Worm (Caenorhabditis elegans) whole organism, L3 larva: ENCODE data around the gene B0310.1.

ENCODE experiments used
- R02D3.7 ChIP-seq: fragments of 150-350 bp; optimal IDR thresholded peaks from 2 replicates; lab custom pipeline; 2014; ENCODE audit warnings: missing biosample characterization, missing genetic modification characterization
- aly-2 ChIP-seq: fragments of 150-350 bp; optimal IDR thresholded peaks from 2 replicates; lab custom pipeline; 2014; ENCODE audit warnings: missing biosample characterization, missing genetic modification characterization
- ceh-16 ChIP-seq: sonication (generic microtip); optimal IDR thresholded peaks from 2 replicates; lab custom pipeline; 2017; ENCODE audit warnings: missing biosample characterization, missing genetic modification characterization
- ceh-28 ChIP-seq: fragments of 150-350 bp; optimal IDR thresholded peaks from 2 replicates; lab custom pipeline; 2014; ENCODE audit warnings: missing biosample characterization, missing genetic modification reagents, missing genetic modification characterization
- ceh-82 ChIP-seq: fragments of 150-350 bp; optimal IDR thresholded peaks from 2 replicates; lab custom pipeline; 2014; ENCODE audit warnings: missing biosample characterization, missing genetic modification characterization
- ceh-9 ChIP-seq: sonication (generic microtip); optimal IDR thresholded peaks from 2 replicates; lab custom pipeline; 2018; ENCODE audit warnings: missing biosample characterization, missing genetic modification characterization
- daf-12 ChIP-seq: fragments of 150-350 bp; optimal IDR thresholded peaks from 2 replicates; lab custom pipeline; 2014; ENCODE audit warnings: missing biosample characterization, missing genetic modification reagents, missing genetic modification characterization
- egl-27 ChIP-seq: sonication (generic microtip); optimal IDR thresholded peaks from 4 replicates; lab custom pipeline; 2017; ENCODE audit warnings: missing biosample characterization, missing genetic modification reagents, missing genetic modification characterization
- egl-5 ChIP-seq: fragments of 150-350 bp; optimal IDR thresholded peaks from 2 replicates; lab custom pipeline; 2017; ENCODE audit warnings: missing biosample characterization, missing genetic modification reagents, missing genetic modification characterization, inconsistent platforms
- elt-1 ChIP-seq: fragments of 150-350 bp; optimal IDR thresholded peaks from 2 replicates; lab custom pipeline; 2014; ENCODE audit warnings: missing biosample characterization, missing genetic modification characterization
- elt-2 ChIP-seq: sonication (generic microtip); optimal IDR thresholded peaks from 2 replicates; lab custom pipeline; 2016; ENCODE audit warnings: missing genetic modification reagents, mild to moderate bottlenecking, missing genetic modification characterization, missing compliant biosample characterization
- elt-3 ChIP-seq, 3 experiments: fragments of 150-350 bp in 1 of 3; sonication (generic microtip) in 2 of 3; optimal IDR thresholded peaks; 2 replicates in 2 of 3; 4 replicates in 1 of 3; lab custom pipeline; 2014 to 2017; ENCODE audit warnings: missing biosample characterization in 3 of 3, missing genetic modification characterization in 3 of 3
- eor-1 ChIP-seq, 2 experiments: fragments of 150-350 bp; optimal IDR thresholded peaks; 2 replicates each; lab custom pipeline; 2014 to 2018; ENCODE audit warnings: missing biosample characterization in 2 of 2, missing genetic modification characterization in 2 of 2
- fos-1 ChIP-seq: fragments of 150-350 bp; optimal IDR thresholded peaks from 2 replicates; lab custom pipeline; 2014; ENCODE audit warnings: missing biosample characterization, missing genetic modification characterization
- hmg-11 ChIP-seq: sonication (generic microtip); optimal IDR thresholded peaks from 2 replicates; lab custom pipeline; 2016; ENCODE audit warnings: missing genetic modification characterization, missing compliant biosample characterization
- jun-1 ChIP-seq: fragments of 150-350 bp; optimal IDR thresholded peaks from 2 replicates; lab custom pipeline; 2014; ENCODE audit warnings: missing biosample characterization, missing genetic modification reagents, missing genetic modification characterization
- lin-15B ChIP-seq: fragments of 150-350 bp; optimal IDR thresholded peaks from 2 replicates; lab custom pipeline; 2014; ENCODE audit warnings: missing biosample characterization, missing genetic modification characterization
- lin-39 ChIP-seq: fragments of 150-350 bp; optimal IDR thresholded peaks from 2 replicates; lab custom pipeline; 2018; ENCODE audit warnings: missing biosample characterization, missing genetic modification reagents, missing genetic modification characterization
- lsy-12 ChIP-seq: sonication (generic microtip); optimal IDR thresholded peaks from 2 replicates; lab custom pipeline; 2016; ENCODE audit warnings: mild to moderate bottlenecking, missing genetic modification characterization, missing compliant biosample characterization
- mdl-1 ChIP-seq: fragments of 150-350 bp; optimal IDR thresholded peaks from 2 replicates; lab custom pipeline; 2014; ENCODE audit warnings: missing biosample characterization, missing genetic modification characterization
- mml-1 ChIP-seq: fragments of 150-350 bp; sonication (generic microtip); optimal IDR thresholded peaks from 3 replicates; lab custom pipeline; 2014; ENCODE audit warnings: missing biosample characterization, missing genetic modification characterization
- nfya-1 ChIP-seq: sonication (generic microtip); optimal IDR thresholded peaks from 2 replicates; lab custom pipeline; 2017; ENCODE audit warnings: missing genetic modification characterization, mild to moderate bottlenecking, missing compliant biosample characterization, antibody characterized with exemption, moderate library complexity; ENCODE audit not compliant: insufficient read depth
- nhr-11 ChIP-seq: fragments of 150-350 bp; optimal IDR thresholded peaks from 2 replicates; lab custom pipeline; 2014; ENCODE audit warnings: missing biosample characterization, missing genetic modification characterization
- nhr-237 ChIP-seq: fragments of 150-350 bp; optimal IDR thresholded peaks from 2 replicates; lab custom pipeline; 2014; ENCODE audit warnings: missing biosample characterization, missing genetic modification characterization
- nhr-25 ChIP-seq: sonication (generic microtip); optimal IDR thresholded peaks from 2 replicates; lab custom pipeline; 2017; ENCODE audit warnings: missing biosample characterization, missing genetic modification characterization
- nhr-43 ChIP-seq: sonication (generic microtip); optimal IDR thresholded peaks from 2 replicates; lab custom pipeline; 2016; ENCODE audit warnings: mild to moderate bottlenecking, missing genetic modification characterization, missing compliant biosample characterization; ENCODE audit not compliant: poor library complexity, severe bottlenecking
- nhr-67 ChIP-seq: fragments of 150-350 bp; optimal IDR thresholded peaks from 2 replicates; lab custom pipeline; 2014; ENCODE audit warnings: missing biosample characterization, missing genetic modification characterization
- nhr-77 ChIP-seq: fragments of 150-350 bp; optimal IDR thresholded peaks from 2 replicates; lab custom pipeline; 2014; ENCODE audit warnings: missing biosample characterization, missing genetic modification characterization
- pha-4 ChIP-seq: fragments of 150-350 bp; optimal IDR thresholded peaks from 2 replicates; lab custom pipeline; 2014; ENCODE audit warnings: missing biosample characterization, missing genetic modification reagents, missing genetic modification characterization
- pqm-1 ChIP-seq: fragments of 150-350 bp; optimal IDR thresholded peaks from 2 replicates; lab custom pipeline; 2017; ENCODE audit warnings: missing biosample characterization, missing genetic modification characterization, inconsistent platforms
- sea-2 ChIP-seq: fragments of 150-350 bp; sonication (generic microtip); optimal IDR thresholded peaks from 4 replicates; lab custom pipeline; 2014; ENCODE audit warnings: missing biosample characterization, missing genetic modification reagents, missing genetic modification characterization
- skn-1 ChIP-seq: fragments of 150-350 bp; optimal IDR thresholded peaks from 2 replicates; lab custom pipeline; 2014; ENCODE audit warnings: missing biosample characterization, missing genetic modification characterization
- snpc-4 ChIP-seq: fragments of 150-350 bp; optimal IDR thresholded peaks from 2 replicates; lab custom pipeline; 2014; ENCODE audit warnings: missing biosample characterization, missing genetic modification characterization
- tbx-2 ChIP-seq: sonication (generic microtip); optimal IDR thresholded peaks from 2 replicates; lab custom pipeline; 2016; ENCODE audit warnings: mild to moderate bottlenecking, missing genetic modification characterization, missing compliant biosample characterization
- unc-39 ChIP-seq: sonication (generic microtip); optimal IDR thresholded peaks from 4 replicates; lab custom pipeline; 2017; ENCODE audit warnings: missing biosample characterization, missing genetic modification characterization
- unc-62 ChIP-seq: fragments of 150-350 bp; sonication (generic microtip); optimal IDR thresholded peaks from 4 replicates; lab custom pipeline; 2014; ENCODE audit warnings: missing biosample characterization, missing genetic modification reagents, missing genetic modification characterization
- zag-1 ChIP-seq: fragments of 150-350 bp; optimal IDR thresholded peaks from 2 replicates; lab custom pipeline; 2014; ENCODE audit warnings: missing biosample characterization, missing genetic modification characterization
- ztf-11 ChIP-seq: fragments of 150-350 bp; optimal IDR thresholded peaks from 2 replicates; lab custom pipeline; 2014; ENCODE audit warnings: missing biosample characterization, missing genetic modification characterization
- ztf-4 ChIP-seq: fragments of 150-350 bp; optimal IDR thresholded peaks from 2 replicates; lab custom pipeline; 2014; ENCODE audit warnings: missing biosample characterization, missing genetic modification characterization

Gene B0310.1

DNA sequence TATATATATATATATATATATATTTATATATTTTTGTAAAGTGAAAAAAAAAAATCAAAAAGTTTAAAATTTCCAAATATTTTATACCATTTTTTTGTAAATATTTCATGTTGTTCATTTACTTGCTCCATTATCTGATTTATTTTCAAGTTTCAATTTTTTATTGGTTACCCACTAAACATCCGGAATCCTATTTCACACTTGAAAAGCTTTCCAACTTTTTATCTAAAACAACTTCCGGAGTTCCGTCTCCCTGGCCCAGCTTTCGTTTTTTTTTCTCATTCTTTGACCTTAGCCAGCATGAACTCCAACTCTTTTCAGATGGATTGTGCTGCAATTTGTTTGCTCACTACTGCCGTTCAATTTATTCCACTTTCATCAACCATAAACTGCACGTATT, 16.8 kb upstream of the B0310.1 start, which contains the start of gene F38G1.3:
Gene F38G1.3 (plus strand): TSS at position 301 of the 400 bp plus-strand sequence.
- no peak for TF ChIP-seq ztf-4 (tag; lab: Kevin White, UChicago)
- TF ChIP-seq ceh-28 (tag; lab: Kevin White, UChicago) = no peak
- no peak for TF ChIP-seq skn-1 (tag; lab: Kevin White, UChicago)
- TF ChIP-seq aly-2 (tag; lab: Kevin White, UChicago) = no peak
- no peak for TF ChIP-seq pqm-1 (tag; lab: Kevin White, UChicago)
- no peak for TF ChIP-seq snpc-4 (tag; lab: Kevin White, UChicago)

DNA sequence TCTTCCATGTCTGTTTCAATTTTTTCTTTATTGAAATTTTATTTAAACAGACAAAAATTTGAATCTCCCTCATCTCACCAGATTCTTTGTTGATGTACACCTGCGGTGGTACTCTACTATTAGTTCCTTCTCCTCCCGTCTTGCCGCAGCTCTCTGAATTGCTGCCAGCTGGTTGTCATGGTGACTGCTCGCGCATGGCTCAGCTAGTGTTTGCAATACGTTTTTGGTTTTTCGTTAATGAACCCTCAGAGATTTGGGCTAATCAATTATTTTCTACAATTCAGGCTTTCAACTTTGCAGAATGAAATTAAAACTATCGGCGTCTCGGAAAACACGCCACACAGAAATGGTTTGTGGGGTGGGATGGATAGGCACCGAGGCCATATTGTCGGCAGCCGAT, 11.9 kb upstream of the B0310.1 start, which contains the start of gene che-2:
Gene che-2 (plus strand): TSS at position 301 of the 400 bp plus-strand sequence.
- TF ChIP-seq jun-1 (tag; lab: Kevin White, UChicago) (no peak), R02D3.7 (tag; lab: Kevin White, UChicago) (no peak), egl-5 (tag; lab: Kevin White, UChicago) (no peak), tbx-2 (tag; lab: Kevin White, UChicago) (no peak), zag-1 (no peak), fos-1 (tag; lab: Kevin White, UChicago) (no peak), sea-2 (GFP tag; lab: Kevin White, UChicago) (no peak), nhr-237 (no peak), lin-15B (tag; lab: Kevin White, UChicago) (no peak), ceh-16 (tag; lab: Kevin White, UChicago) (no peak), snpc-4 (tag; lab: Kevin White, UChicago) (no peak), pha-4 (tag; lab: Kevin White, UChicago) (no peak), nhr-25 (tag; lab: Kevin White, UChicago) (no peak), unc-39 (tag; lab: Kevin White, UChicago) (no peak), pqm-1 (tag; lab: Kevin White, UChicago) (no peak), egl-27 (tag; lab: Kevin White, UChicago) (no peak)

DNA sequence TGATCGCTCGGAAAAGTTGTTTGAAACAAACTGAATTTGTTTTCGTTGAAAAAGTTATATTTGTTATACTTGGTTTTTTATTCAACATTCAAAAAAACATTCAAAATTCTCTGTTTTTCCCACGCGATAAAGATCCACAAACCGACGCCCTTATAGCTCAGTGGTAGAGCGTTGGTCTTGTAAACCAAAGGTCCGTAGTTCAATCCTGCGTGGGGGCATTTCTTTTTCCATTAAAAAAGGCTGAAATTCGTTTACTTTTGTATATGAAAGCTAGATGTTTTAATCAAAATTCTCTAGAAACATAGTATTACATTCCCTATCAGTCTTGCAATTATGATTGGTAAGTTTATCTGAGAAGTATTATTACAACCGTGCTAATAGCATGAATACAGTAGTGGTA, 5.4 kb upstream of the B0310.1 start:
- TF ChIP-seq aly-2 (tag; lab: Kevin White, UChicago) = no peak
- TF ChIP-seq mml-1 (tag; lab: Kevin White, UChicago) = no peak
- no peak for TF ChIP-seq ceh-9 (tag; lab: Kevin White, UChicago)
- no peak for TF ChIP-seq egl-27 (tag; lab: Kevin White, UChicago)
- TF ChIP-seq lin-15B (tag; lab: Kevin White, UChicago) = no peak
- TF ChIP-seq unc-62 = no peak
- TF ChIP-seq skn-1 (tag; lab: Kevin White, UChicago) = no peak
- TF ChIP-seq tbx-2 (tag; lab: Kevin White, UChicago) = no peak
- TF ChIP-seq nhr-25 (tag; lab: Kevin White, UChicago) = no peak
- TF ChIP-seq daf-12 (tag; lab: Kevin White, UChicago) = no peak
- TF ChIP-seq zag-1 = no peak

DNA sequence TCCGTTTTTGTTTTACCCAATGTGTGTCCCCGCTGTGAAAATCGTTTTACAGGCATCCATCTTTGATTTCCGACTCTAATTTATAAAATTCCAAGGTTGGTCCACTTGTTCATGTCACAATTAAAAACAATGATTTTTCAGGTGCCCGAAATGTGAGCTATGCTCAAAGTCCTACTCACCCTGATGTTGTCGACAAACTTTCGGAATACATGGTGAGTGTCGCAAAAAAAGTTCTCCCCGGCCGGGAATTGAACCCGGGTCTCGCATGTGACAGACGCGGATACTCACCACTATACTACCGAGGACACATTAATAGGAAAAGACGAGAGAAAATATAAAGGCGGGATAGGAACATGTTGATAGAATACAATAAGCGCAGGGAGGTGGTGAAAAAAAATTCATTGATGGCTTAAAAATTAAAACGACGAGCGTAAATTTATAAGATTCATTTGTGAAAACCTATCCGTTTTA, 3.4 kb upstream of the B0310.1 start, which contains the start of gene egl-17:
Gene egl-17 (plus strand): TSS at position 51 of the 471 bp plus-strand sequence.
- no peak for TF ChIP-seq aly-2 (tag; lab: Kevin White, UChicago)
- TF ChIP-seq snpc-4 (tag; lab: Kevin White, UChicago) = no peak
- no peak for TF ChIP-seq ceh-9 (tag; lab: Kevin White, UChicago)
- peak; percentile 69 for TF ChIP-seq tbx-2 (tag; lab: Kevin White, UChicago)
- TF ChIP-seq elt-1 (tag; lab: Kevin White, UChicago) = no peak
- peak; percentile 35 for TF ChIP-seq jun-1 (tag; lab: Kevin White, UChicago)
- TF ChIP-seq lin-15B (tag; lab: Kevin White, UChicago) = peak; percentile 0
- peak; percentile 57 for TF ChIP-seq nhr-77 (tag; lab: Kevin White, UChicago)
- TF ChIP-seq skn-1 (tag; lab: Kevin White, UChicago) = peak; percentile 55
- TF ChIP-seq ceh-28 (tag; lab: Kevin White, UChicago) = peak; percentile 28
- peak; percentile 62 for TF ChIP-seq ceh-82 (tag; lab: Kevin White, UChicago)
- peak; percentile 34 for TF ChIP-seq nfya-1 (tag; lab: Kevin White, UChicago)
- no peak for TF ChIP-seq mml-1 (tag; lab: Kevin White, UChicago)
- peak; percentile 3 for TF ChIP-seq nhr-11 (tag; lab: Kevin White, UChicago)
- TF ChIP-seq daf-12 (tag; lab: Kevin White, UChicago) = no peak
- TF ChIP-seq eor-1 (tag; optimal IDR thresholded peaks at IDR 0.05; lab: Kevin White, UChicago) = peak in 1 of 2 experiments; percentile 65
- TF ChIP-seq nhr-67 = no peak
- no peak for TF ChIP-seq ztf-11
- TF ChIP-seq elt-3 (tag; optimal IDR thresholded peaks at IDR 0.05; lab: Kevin White, UChicago) = peak in 1 of 3 experiments; percentile 4
- TF ChIP-seq mdl-1 = peak; percentile 31
- TF ChIP-seq lsy-12 (tag; lab: Kevin White, UChicago) = peak; percentile 37
- TF ChIP-seq egl-5 (tag; lab: Kevin White, UChicago) = peak; percentile 42
- peak; percentile 92 for TF ChIP-seq hmg-11 (tag; lab: Kevin White, UChicago)
- TF ChIP-seq egl-27 (tag; lab: Kevin White, UChicago) = peak; percentile 32
- TF ChIP-seq ztf-4 (tag; lab: Kevin White, UChicago) = no peak
- peak; percentile 42 for TF ChIP-seq nhr-43 (tag; lab: Kevin White, UChicago)
- TF ChIP-seq lin-39 = peak; percentile 64
- peak; percentile 31 for TF ChIP-seq elt-2 (tag; lab: Kevin White, UChicago)
- no peak for TF ChIP-seq unc-62
